Worm (Caenorhabditis elegans) whole organism, L1 larva: Measurements from ENCODE around the gene C07D8.5.

Source experiments
- C16A3.4 ChIP-seq: fragments of 150-350 bp; optimal IDR thresholded peaks from 2 replicates; lab custom pipeline; 2014; ENCODE audit warnings: missing biosample characterization, missing genetic modification characterization
- F16B12.6 ChIP-seq: fragments of 150-350 bp; optimal IDR thresholded peaks from 2 replicates; lab custom pipeline; 2014; ENCODE audit warnings: missing biosample characterization, missing genetic modification characterization
- aly-2 ChIP-seq: fragments of 150-350 bp; optimal IDR thresholded peaks from 2 replicates; lab custom pipeline; 2014; ENCODE audit warnings: missing biosample characterization, missing genetic modification characterization
- ama-1 ChIP-seq: fragments of 150-350 bp; optimal IDR thresholded peaks from 2 replicates; lab custom pipeline; 2014
- ceh-63 ChIP-seq: fragments of 200-800 bp; sonication (Bioruptor generic); optimal IDR thresholded peaks from 2 replicates; lab custom pipeline; 2018; ENCODE audit warnings: mild to moderate bottlenecking, missing genetic modification characterization, missing compliant biosample characterization
- ceh-82 ChIP-seq, 3 experiments: fragments of 150-350 bp in 1 of 3; sonication (generic microtip) in 2 of 3; optimal IDR thresholded peaks; 2 replicates each; lab custom pipeline; 2014 to 2017; ENCODE audit warnings: missing biosample characterization in 3 of 3, missing genetic modification characterization in 3 of 3
- ceh-88 ChIP-seq: fragments of 200-800 bp; sonication (Bioruptor generic); IDR thresholded peaks from 2 replicates; pipeline ENCODE4 v1.3.6; 2022; ENCODE audit warnings: missing genetic modification characterization, missing compliant biosample characterization
- ceh-90 ChIP-seq: sonication (generic microtip); optimal IDR thresholded peaks from 2 replicates; lab custom pipeline; 2016; ENCODE audit warnings: missing genetic modification characterization, missing compliant biosample characterization
- dsc-1 ChIP-seq: sonication (generic microtip); optimal IDR thresholded peaks from 2 replicates; lab custom pipeline; 2016; ENCODE audit warnings: mild to moderate bottlenecking, missing genetic modification characterization, missing compliant biosample characterization
- efl-1 ChIP-seq, 4 experiments: fragments of 150-350 bp; optimal IDR thresholded peaks in 3 of 4; peaks in 1 of 4; 1 replicate in 1 of 4; 2 replicates in 3 of 4; lab custom pipeline; 2014; ENCODE audit warnings: missing biosample characterization in 2 of 4, missing genetic modification characterization in 2 of 4, missing genetic modification reagents in 2 of 4
- egl-27 ChIP-seq, 2 experiments: fragments of 150-350 bp in 1 of 2; sonication (generic microtip); optimal IDR thresholded peaks; 3 replicates each; lab custom pipeline; 2017 to 2018; ENCODE audit warnings: missing biosample characterization in 2 of 2, missing genetic modification characterization in 2 of 2, missing genetic modification reagents in 2 of 2
- elt-2 ChIP-seq: sonication (generic microtip); optimal IDR thresholded peaks from 2 replicates; lab custom pipeline; 2016; ENCODE audit warnings: missing genetic modification characterization, mild to moderate bottlenecking, inconsistent platforms, missing compliant biosample characterization, missing genetic modification reagents
- fkh-10 ChIP-seq: sonication (generic microtip); optimal IDR thresholded peaks from 2 replicates; lab custom pipeline; 2017; ENCODE audit warnings: missing biosample characterization, missing genetic modification reagents, missing genetic modification characterization
- hlh-17 ChIP-seq: fragments of 200-800 bp; sonication (Bioruptor generic); optimal IDR thresholded peaks from 2 replicates; lab custom pipeline; 2018; ENCODE audit warnings: missing genetic modification characterization, mild to moderate bottlenecking, missing compliant biosample characterization, moderate library complexity, borderline replicate concordance
- hlh-4 ChIP-seq: sonication (generic microtip); optimal IDR thresholded peaks from 2 replicates; lab custom pipeline; 2016; ENCODE audit warnings: mild to moderate bottlenecking, missing genetic modification characterization, missing compliant biosample characterization
- isw-1 ChIP-seq: fragments of 200-800 bp; sonication (Bioruptor generic); IDR thresholded peaks from 2 replicates; pipeline ENCODE4 v1.3.6; 2022; ENCODE audit warnings: missing genetic modification characterization, missing compliant biosample characterization
- jun-1 ChIP-seq: fragments of 150-350 bp; optimal IDR thresholded peaks from 2 replicates; lab custom pipeline; 2014; ENCODE audit warnings: missing biosample characterization, missing genetic modification reagents, missing genetic modification characterization
- lin-35 ChIP-seq, 2 experiments: fragments of 150-350 bp; optimal IDR thresholded peaks; 2 replicates each; lab custom pipeline; 2014; ENCODE audit warnings: missing biosample characterization in 2 of 2, missing genetic modification characterization in 2 of 2, missing genetic modification reagents in 2 of 2
- lir-3 ChIP-seq: sonication (generic microtip); optimal IDR thresholded peaks from 2 replicates; lab custom pipeline; 2016; ENCODE audit warnings: mild to moderate bottlenecking, missing genetic modification characterization, moderate library complexity, missing compliant biosample characterization; ENCODE audit not compliant: poor library complexity
- lsy-2 ChIP-seq, 2 experiments: fragments of 150-350 bp; optimal IDR thresholded peaks; 2 replicates each; lab custom pipeline; 2014; ENCODE audit warnings: missing biosample characterization in 2 of 2, missing genetic modification characterization in 2 of 2
- mdl-1 ChIP-seq, 2 experiments: fragments of 150-350 bp; optimal IDR thresholded peaks; 2 replicates each; lab custom pipeline; 2014 to 2017; ENCODE audit warnings: missing biosample characterization in 2 of 2, missing genetic modification characterization in 2 of 2, inconsistent platforms in 1 of 2
- nhr-11 ChIP-seq: fragments of 150-350 bp; optimal IDR thresholded peaks from 2 replicates; lab custom pipeline; 2014; ENCODE audit warnings: missing biosample characterization, missing genetic modification characterization
- nhr-12 ChIP-seq: sonication (generic microtip); optimal IDR thresholded peaks from 2 replicates; lab custom pipeline; 2017; ENCODE audit warnings: missing biosample characterization, missing genetic modification characterization
- nhr-20 ChIP-seq: sonication (generic microtip); optimal IDR thresholded peaks from 2 replicates; lab custom pipeline; 2016; ENCODE audit warnings: mild to moderate bottlenecking, missing genetic modification characterization, missing compliant biosample characterization
- nhr-76 ChIP-seq: sonication (generic microtip); optimal IDR thresholded peaks from 2 replicates; lab custom pipeline; 2017; ENCODE audit warnings: missing biosample characterization, missing genetic modification characterization
- nhr-85 ChIP-seq: sonication (generic microtip); peaks from one replicate; lab custom pipeline; 2016; ENCODE audit warnings: missing genetic modification characterization, inconsistent platforms, missing compliant biosample characterization
- nhr-90 ChIP-seq: sonication (generic microtip); optimal IDR thresholded peaks from 2 replicates; lab custom pipeline; 2016; ENCODE audit warnings: mild to moderate bottlenecking, missing genetic modification characterization, missing compliant biosample characterization; ENCODE audit not compliant: poor library complexity
- pax-3 ChIP-seq: fragments of 200-800 bp; sonication (Bioruptor generic); optimal IDR thresholded peaks from 2 replicates; lab custom pipeline; 2018; ENCODE audit warnings: mild to moderate bottlenecking, missing genetic modification characterization, moderate library complexity, missing compliant biosample characterization
- pqm-1 ChIP-seq: sonication (generic microtip); optimal IDR thresholded peaks from 3 replicates; lab custom pipeline; 2017; ENCODE audit warnings: missing biosample characterization, missing genetic modification characterization
- sox-4 ChIP-seq: sonication (generic microtip); optimal IDR thresholded peaks from 2 replicates; lab custom pipeline; 2016; ENCODE audit warnings: missing genetic modification characterization, missing compliant biosample characterization
- tbx-2 ChIP-seq: sonication (generic microtip); optimal IDR thresholded peaks from 2 replicates; lab custom pipeline; 2016; ENCODE audit warnings: missing genetic modification characterization, missing compliant biosample characterization
- unc-62 ChIP-seq: fragments of 150-350 bp; optimal IDR thresholded peaks from 2 replicates; lab custom pipeline; 2014; ENCODE audit warnings: missing biosample characterization, missing genetic modification reagents, missing genetic modification characterization
- unc-98 ChIP-seq: fragments of 200-800 bp; sonication (Bioruptor generic); IDR thresholded peaks from 2 replicates; pipeline ENCODE4 v1.3.6; 2022; ENCODE audit warnings: missing genetic modification characterization, missing compliant biosample characterization
- vab-15 ChIP-seq: sonication (generic microtip); optimal IDR thresholded peaks from 2 replicates; lab custom pipeline; 2017; ENCODE audit warnings: missing genotype, mild to moderate bottlenecking, missing genetic modification characterization, missing compliant biosample characterization
- ztf-11 ChIP-seq, 2 experiments: sonication (generic microtip); optimal IDR thresholded peaks; 2 replicates each; lab custom pipeline; 2016 to 2017; ENCODE audit warnings: missing genetic modification characterization in 2 of 2, missing biosample characterization in 1 of 2, missing compliant biosample characterization in 1 of 2

The C07D8.5 gene

DNA sequence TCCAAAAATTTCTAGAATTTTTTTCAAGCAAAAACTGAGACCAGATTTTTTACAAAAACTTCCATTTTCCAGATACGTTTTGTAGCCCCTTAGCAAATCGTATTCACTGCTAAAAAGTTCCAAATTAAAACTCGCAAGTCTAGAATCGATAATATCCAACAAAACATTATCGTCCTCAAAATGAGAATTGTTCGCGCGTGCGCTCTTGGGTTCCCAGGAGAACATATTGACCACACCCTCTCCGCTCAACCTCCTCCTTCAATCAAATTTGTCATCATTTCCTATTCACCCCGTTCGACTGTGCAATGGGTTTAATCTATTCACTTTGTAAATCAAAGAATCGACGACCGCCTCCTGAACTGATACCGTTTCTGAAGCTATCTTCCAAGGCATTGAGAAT lies 32.0 kb upstream of the C07D8.5 start:
- no peak for TF ChIP-seq vab-15
- no peak for TF ChIP-seq hlh-4 (tag; lab: Kevin White, UChicago)
- TF ChIP-seq F16B12.6 (tag; lab: Kevin White, UChicago): no peak
- no peak for TF ChIP-seq fkh-10 (GFP tag; lab: Kevin White, UChicago)
- TF ChIP-seq aly-2 (tag; lab: Kevin White, UChicago): no peak
- TF ChIP-seq isw-1 (GFP tag; lab: Robert Waterston, UW): no peak
- no peak for TF ChIP-seq unc-62 (GFP tag; lab: Kevin White, UChicago)
- no peak for TF ChIP-seq unc-98 (GFP tag; lab: Robert Waterston, UW)
- TF ChIP-seq ceh-90: no peak
- TF ChIP-seq C16A3.4 (tag; lab: Kevin White, UChicago): no peak
- no peak for TF ChIP-seq ceh-63 (GFP tag; lab: Kevin White, UChicago)
- TF ChIP-seq jun-1 (tag; lab: Kevin White, UChicago): no peak
- TF ChIP-seq hlh-17 (GFP tag; lab: Kevin White, UChicago): no peak
- TF ChIP-seq ztf-11 (tag; optimal IDR thresholded peaks at IDR 0.05; lab: Kevin White, UChicago): no peak
- TF ChIP-seq, all 84 proteins: peak for 0

DNA sequence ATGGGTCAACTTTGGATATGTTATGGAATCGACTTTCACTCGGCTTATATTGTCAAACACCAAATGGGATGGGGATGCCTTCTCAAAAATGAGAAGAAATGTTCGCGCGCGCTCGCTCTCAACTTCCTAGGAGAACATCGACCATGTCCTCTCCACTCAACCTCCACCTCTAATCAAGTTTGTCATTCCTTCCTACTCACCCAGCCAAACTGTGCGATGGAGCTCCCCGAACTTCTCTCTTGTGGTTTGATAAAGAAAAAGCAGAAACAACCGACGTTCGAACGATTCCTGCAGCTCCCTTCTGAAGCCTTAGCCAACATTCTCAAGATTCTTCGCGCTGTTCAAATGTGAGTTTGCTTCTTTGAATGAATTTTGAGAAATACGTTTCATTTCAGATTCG lies 30.6 kb upstream of the C07D8.5 start:
- no peak for TF ChIP-seq vab-15
- TF ChIP-seq lir-3: no peak
- TF ChIP-seq elt-2: no peak
- no peak for TF ChIP-seq ceh-82 (tag; optimal IDR thresholded peaks at IDR 0.05; lab: Kevin White, UChicago)
- no peak for TF ChIP-seq tbx-2 (tag; lab: Kevin White, UChicago)
- TF ChIP-seq nhr-12 (tag; lab: Kevin White, UChicago): no peak
- no peak for TF ChIP-seq nhr-85
- no peak for TF ChIP-seq dsc-1 (tag; lab: Kevin White, UChicago)
- no peak for TF ChIP-seq ceh-88 (GFP tag; lab: Robert Waterston, UW)
- no peak for TF ChIP-seq egl-27 (tag; optimal IDR thresholded peaks at IDR 0.05; lab: Kevin White, UChicago)
- TF ChIP-seq nhr-11 (tag; lab: Kevin White, UChicago): no peak

DNA sequence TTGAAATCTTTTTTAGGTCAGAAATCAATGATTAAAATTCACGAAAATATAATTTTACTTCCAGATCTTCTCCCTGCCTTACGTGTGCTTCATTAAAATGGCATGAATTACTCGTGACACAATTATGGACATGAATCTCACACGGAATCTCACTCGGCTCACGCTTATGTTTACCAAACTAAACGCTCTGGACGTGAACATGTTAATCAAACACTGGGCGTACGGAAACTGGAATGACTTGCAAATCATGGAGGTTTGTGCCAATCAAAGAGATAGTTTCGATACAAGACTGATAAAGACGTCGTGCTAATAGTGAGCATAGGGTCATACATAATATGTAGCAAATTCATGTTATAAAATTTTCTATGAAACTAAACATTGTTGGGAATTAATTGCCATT lies 29.3 kb upstream of the C07D8.5 start:
- TF ChIP-seq elt-2 (peak; percentile 40), efl-1 (optimal IDR thresholded peaks at IDR 0.05; lab: Kevin White, UChicago) (no peak), efl-1 (GFP tag; optimal IDR thresholded peaks at IDR 0.05 in 1 of 2; lab: Kevin White, UChicago) (peak in 1 of 2 experiments; percentile 16), aly-2 (tag; lab: Kevin White, UChicago) (no peak), pqm-1 (no peak)

DNA sequence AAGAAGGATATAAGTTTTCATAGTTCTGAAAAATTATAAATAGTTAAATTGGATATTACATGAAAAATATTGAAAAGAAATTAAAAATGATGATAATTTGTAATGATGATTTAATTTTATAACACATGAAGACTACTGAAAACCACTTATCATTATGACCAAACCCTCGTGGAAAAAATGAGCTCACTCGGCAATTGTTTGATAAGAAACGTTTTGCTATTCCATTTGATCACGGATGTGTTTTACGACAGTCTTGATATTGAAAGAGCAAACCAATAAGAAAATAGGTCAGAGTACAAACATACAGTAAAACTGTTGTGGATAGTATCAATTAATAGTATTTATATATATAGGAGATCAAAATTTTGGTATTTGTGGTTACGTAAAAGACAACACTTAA lies 28.5 kb upstream of the C07D8.5 start, which contains the start of gene spp-3:
spp-3 (minus strand) TSS at position 25 of the 400 bp plus-strand sequence.
- peak; percentile 17 for TF ChIP-seq nhr-20
- TF ChIP-seq nhr-90 (tag; lab: Kevin White, UChicago): peak; percentile 8
- TF ChIP-seq pqm-1: peak; percentile 20
- no peak for TF ChIP-seq mdl-1 (tag; optimal IDR thresholded peaks at IDR 0.05; lab: Kevin White, UChicago)
- no peak for TF ChIP-seq nhr-76 (tag; lab: Kevin White, UChicago)
- no peak for TF ChIP-seq fkh-10 (GFP tag; lab: Kevin White, UChicago)
- no peak for TF ChIP-seq F16B12.6 (tag; lab: Kevin White, UChicago)
- peak; percentile 93 for TF ChIP-seq elt-2
- TF ChIP-seq aly-2 (tag; lab: Kevin White, UChicago): no peak
- TF ChIP-seq ama-1 (lab: Kevin White, UChicago): no peak
- TF ChIP-seq lsy-2 (tag; optimal IDR thresholded peaks at IDR 0.05; lab: Kevin White, UChicago): peak in 1 of 2 experiments; percentile 39
- TF ChIP-seq pax-3: no peak
- TF ChIP-seq lin-35 (GFP tag; optimal IDR thresholded peaks at IDR 0.05; lab: Kevin White, UChicago): peak in 1 of 2 experiments; percentile 41
- TF ChIP-seq C16A3.4 (tag; lab: Kevin White, UChicago): no peak
- TF ChIP-seq ceh-63 (GFP tag; lab: Kevin White, UChicago): no peak
- no peak for TF ChIP-seq sox-4 (tag; lab: Kevin White, UChicago)
- TF ChIP-seq, all 84 proteins: peak for 6
